Fruit fly (Drosophila melanogaster): ENCODE results near the gene lmgA.

lmgA gene

DNA sequence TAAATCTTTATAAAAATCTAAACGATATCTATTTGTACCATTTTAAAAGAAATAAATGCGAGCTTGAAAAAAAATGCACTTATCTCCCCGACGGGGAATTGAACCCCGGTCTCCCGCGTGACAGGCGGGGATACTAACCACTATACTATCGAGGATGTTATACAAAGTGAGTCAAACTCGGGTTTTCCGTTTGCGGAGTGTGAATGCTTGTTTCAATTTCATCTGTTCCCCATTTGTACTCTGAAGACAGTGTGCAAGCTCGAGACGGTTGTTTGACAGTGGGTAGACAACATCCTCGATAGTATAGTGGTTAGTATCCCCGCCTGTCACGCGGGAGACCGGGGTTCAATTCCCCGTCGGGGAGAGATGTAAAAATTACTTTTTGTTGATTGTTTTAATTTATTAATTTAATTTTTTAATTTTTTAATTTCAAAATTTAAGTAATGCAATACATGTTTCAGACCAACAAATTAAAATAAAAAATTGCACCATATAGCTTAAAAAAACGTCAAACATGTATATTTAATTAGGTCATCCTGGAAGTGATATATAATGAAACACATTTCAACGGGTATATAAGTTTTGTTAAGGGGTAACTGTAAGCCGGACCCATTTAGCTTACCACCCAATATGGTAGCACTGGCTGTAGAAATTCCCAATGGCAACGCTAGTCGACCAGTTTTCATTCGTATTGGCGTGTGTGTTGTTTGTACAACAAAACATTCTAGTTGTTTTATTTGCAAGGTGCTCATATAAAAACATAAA is 13.2 kb upstream of the lmgA start, which contains the start of gene Sema1a (continued):
- no peak for TF ChIP-seq pita (GFP tag; optimal IDR thresholded peaks at IDR 0.05)
- TF ChIP-seq bigmax (GFP tag; optimal IDR thresholded peaks at IDR 0.05), result no peak
- no peak for TF ChIP-seq CG3995 (GFP tag; optimal IDR thresholded peaks at IDR 0.05)
- TF ChIP-seq CG7357 (GFP tag; IDR thresholded peaks at IDR 0.05), result no peak; the same call in 2 of the 3 replicates
- peak; percentile 7 for TF ChIP-seq CG12942 (GFP tag; optimal IDR thresholded peaks at IDR 0.05)
- TF ChIP-seq Max (GFP tag; optimal IDR thresholded peaks at IDR 0.05), result no peak
- TF ChIP-seq BtbVII (GFP tag; optimal IDR thresholded peaks at IDR 0.05), result peak; percentile 34
- TF ChIP-seq ash1 (GFP tag; optimal IDR thresholded peaks at IDR 0.05), result no peak
- TF ChIP-seq CG6683 (GFP tag; optimal IDR thresholded peaks at IDR 0.05), result no peak
- TF ChIP-seq CG3281 (GFP tag; optimal IDR thresholded peaks at IDR 0.05), result peak; percentile 13
- TF ChIP-seq CG18011 (GFP tag; optimal IDR thresholded peaks at IDR 0.05), result no peak
- TF ChIP-seq Jarid2 (GFP tag; optimal IDR thresholded peaks at IDR 0.05), result peak; percentile 23
- peak; percentile 50 for TF ChIP-seq CG8765 (GFP tag; IDR thresholded peaks at IDR 0.05)
- no peak for TF ChIP-seq CG43689 (GFP tag; IDR thresholded peaks at IDR 0.05)
- peak; percentile 28 for TF ChIP-seq CG1233 (GFP tag; optimal IDR thresholded peaks at IDR 0.05)
- TF ChIP-seq caup (GFP tag; optimal IDR thresholded peaks at IDR 0.05; ENCODE audit: severe bottlenecking), result peak; percentile 17
- peak; percentile 93; the same call in 2 of the 3 replicates for TF ChIP-seq CG6791 (GFP tag; IDR thresholded peaks at IDR 0.05; ENCODE audit: partially characterized antibody)
- peak; percentile 25 for TF ChIP-seq CG4707 (GFP tag; optimal IDR thresholded peaks at IDR 0.05)
- TF ChIP-seq TFAM (GFP tag; optimal IDR thresholded peaks at IDR 0.05), result no peak
- peak; percentile 69 for TF ChIP-seq CG12769 (tag; optimal IDR thresholded peaks at IDR 0.05)
- TF ChIP-seq CG11247 (GFP tag; IDR thresholded peaks at IDR 0.05), result peak; percentile 71
- TF ChIP-seq wek (GFP tag; optimal IDR thresholded peaks at IDR 0.05), result peak; percentile 40
- TF ChIP-seq Dbx (GFP tag; IDR thresholded peaks at IDR 0.05), result peak; percentile 73; the same call in 2 of the 3 replicates
- TF ChIP-seq CG15696 (tag; optimal IDR thresholded peaks at IDR 0.05), result no peak
- TF ChIP-seq Aef1 (GFP tag; IDR thresholded peaks at IDR 0.05), result peak; percentile 73; the same call in 2 of the 3 replicates
- TF ChIP-seq sim (GFP tag; IDR thresholded peaks at IDR 0.05), result no peak; the same call in 1 of the 2 replicates
- TF ChIP-seq CG18262 (tag; optimal IDR thresholded peaks at IDR 0.05), result peak; percentile 69
- no peak for TF ChIP-seq cad (GFP tag; optimal IDR thresholded peaks at IDR 0.05)
- TF ChIP-seq fu2 (GFP tag; optimal IDR thresholded peaks at IDR 0.05), result peak; percentile 22
- peak; percentile 36 for TF ChIP-seq CG13424 (tag; optimal IDR thresholded peaks at IDR 0.05)
- TF ChIP-seq sens (GFP tag), result peak; percentile 90
- peak; percentile 28 for TF ChIP-seq CG8944 (GFP tag; optimal IDR thresholded peaks at IDR 0.05)
- TF ChIP-seq Taf1 (GFP tag; IDR thresholded peaks at IDR 0.05), result peak; percentile 53
- TF ChIP-seq ab (GFP tag; optimal IDR thresholded peaks at IDR 0.05), result peak; percentile 22
- TF ChIP-seq tup (GFP tag; optimal IDR thresholded peaks at IDR 0.05), result no peak
- peak; percentile 65 for TF ChIP-seq CG14860 (GFP tag; IDR thresholded peaks at IDR 0.05; ENCODE audit: partially characterized antibody)
- TF ChIP-seq CG15011 (GFP tag; optimal IDR thresholded peaks at IDR 0.05), result no peak
- peak; percentile 58 for TF ChIP-seq CG11695 (GFP tag; IDR thresholded peaks at IDR 0.05)
- TF ChIP-seq CG11504 (tag; optimal IDR thresholded peaks at IDR 0.05), result peak; percentile 82
- TF ChIP-seq YL-1 (GFP tag; optimal IDR thresholded peaks at IDR 0.05), result peak; percentile 31
- peak; percentile 46; the same call in 1 of the 3 replicates for TF ChIP-seq B-H1 (GFP tag; IDR thresholded peaks at IDR 0.05)
- TF ChIP-seq zf30C (GFP tag; optimal IDR thresholded peaks at IDR 0.05), result no peak
- TF ChIP-seq gce (GFP tag; IDR thresholded peaks at IDR 0.05), result no peak
- TF ChIP-seq insv (GFP tag; optimal IDR thresholded peaks at IDR 0.05), result peak in 1 of 2 experiments; percentile 71
- no peak; the same call in 1 of the 2 replicates for TF ChIP-seq CG3847 (GFP tag; IDR thresholded peaks at IDR 0.05)
- peak; percentile 45; the same call in 2 of the 3 replicates for TF ChIP-seq CG17361 (GFP tag; IDR thresholded peaks at IDR 0.05)
- peak; percentile 31 for TF ChIP-seq CG30020 (tag; optimal IDR thresholded peaks at IDR 0.05)
- peak; percentile 43 for TF ChIP-seq pnt (GFP tag; optimal IDR thresholded peaks at IDR 0.05)
- peak; percentile 30 for TF ChIP-seq seq (GFP tag; IDR thresholded peaks at IDR 0.05)
